Fruit fly (Drosophila melanogaster): ENCODE results near the gene Adk2.

The Adk2 gene

dm6 chr3L:13041292-13042067 is 19.0 kb upstream of the Adk2 start, which contains the start of gene RpS4 (continued):
- TF ChIP-seq Xrp1 (GFP tag; IDR thresholded peaks at IDR 0.05) (peak; percentile 36; the same call in 1 of the 2 replicates), Hey (tag; optimal IDR thresholded peaks at IDR 0.05) (peak; percentile 95), onecut (GFP tag; IDR thresholded peaks at IDR 0.05) (peak; percentile 94), CG7987 (GFP tag; optimal IDR thresholded peaks at IDR 0.05) (peak; percentile 99), ase (GFP tag; IDR thresholded peaks at IDR 0.05) (peak; percentile 83), gfzf (GFP tag; optimal IDR thresholded peaks at IDR 0.05) (peak; percentile 92), BtbVII (GFP tag; optimal IDR thresholded peaks at IDR 0.05) (peak; percentile 95), CG2712 (tag; optimal IDR thresholded peaks at IDR 0.05) (peak; percentile 78), Tbp (GFP tag; optimal IDR thresholded peaks at IDR 0.05) (peak; percentile 70), Doc3 (GFP tag; IDR thresholded peaks at IDR 0.05; ENCODE audit: partially characterized antibody) (no peak), CG6765 (GFP tag; optimal IDR thresholded peaks at IDR 0.05) (peak; percentile 99), CG7372 (GFP tag; IDR thresholded peaks at IDR 0.05) (peak; percentile 73), CG4617 (GFP tag; optimal IDR thresholded peaks at IDR 0.05; ENCODE audit: borderline replicate concordance) (peak; percentile 68), knrl (GFP tag; IDR thresholded peaks at IDR 0.05; ENCODE audit: partially characterized antibody) (peak; percentile 46; the same call in 1 of the 3 replicates), CG11456 (GFP tag; IDR thresholded peaks at IDR 0.05) (peak; percentile 95), esg (GFP tag; conservative IDR thresholded peaks at IDR 0.05) (peak; percentile 40), TFAM (GFP tag; optimal IDR thresholded peaks at IDR 0.05) (peak; percentile 63), ci (GFP tag; IDR thresholded peaks at IDR 0.05) (peak; percentile 99), so (GFP tag; IDR thresholded peaks at IDR 0.05) (peak; percentile 68; the same call in 1 of the 3 replicates), CG11085 (GFP tag; IDR thresholded peaks at IDR 0.05) (peak; percentile 77), jumu (GFP tag; optimal IDR thresholded peaks at IDR 0.05) (peak; percentile 57), Dfd (GFP tag; optimal IDR thresholded peaks at IDR 0.05) (no peak), MESR4 (GFP tag; optimal IDR thresholded peaks at IDR 0.05) (peak; percentile 100), dm (GFP tag; optimal IDR thresholded peaks at IDR 0.05) (peak; percentile 98), row (GFP tag; IDR thresholded peaks at IDR 0.05) (peak; percentile 92), tgo (GFP tag; IDR thresholded peaks at IDR 0.05) (peak; percentile 78), stwl (tag; optimal IDR thresholded peaks at IDR 0.05) (peak; percentile 69), Dbx (GFP tag; IDR thresholded peaks at IDR 0.05) (peak; percentile 91), gce (GFP tag; IDR thresholded peaks at IDR 0.05) (peak; percentile 92), CG1832 (GFP tag; optimal IDR thresholded peaks at IDR 0.05) (no peak), Max (GFP tag; optimal IDR thresholded peaks at IDR 0.05) (peak; percentile 87), YL-1 (GFP tag; optimal IDR thresholded peaks at IDR 0.05) (peak; percentile 99), CG4707 (GFP tag; optimal IDR thresholded peaks at IDR 0.05) (peak; percentile 96), eyg (GFP tag; optimal IDR thresholded peaks at IDR 0.05) (peak; percentile 92), CG4854 (GFP tag; optimal IDR thresholded peaks at IDR 0.05) (peak; percentile 81), CG8359 (GFP tag; optimal IDR thresholded peaks at IDR 0.05; ENCODE audit: borderline replicate concordance) (peak; percentile 85), CG6654 (GFP tag; optimal IDR thresholded peaks at IDR 0.05) (peak; percentile 61), CG10321 (GFP tag; IDR thresholded peaks at IDR 0.05) (peak; percentile 69; the same call in 1 of the 2 replicates), D (optimal IDR thresholded peaks at IDR 0.05) (no peak), D (GFP tag; optimal IDR thresholded peaks at IDR 0.05) (peak; percentile 78), CG12104 (GFP tag; optimal IDR thresholded peaks at IDR 0.05) (peak; percentile 89), CG13624 (GFP tag; optimal IDR thresholded peaks at IDR 0.05) (peak; percentile 84), her (GFP tag; optimal IDR thresholded peaks at IDR 0.05) (peak; percentile 93), NC2α (GFP tag; optimal IDR thresholded peaks at IDR 0.05) (peak; percentile 61), phol (tag; optimal IDR thresholded peaks at IDR 0.05) (peak; percentile 72), Drgx (GFP tag; IDR thresholded peaks at IDR 0.05) (peak; percentile 49), CG15011 (GFP tag; optimal IDR thresholded peaks at IDR 0.05) (peak; percentile 87), Bdp1 (GFP tag; optimal IDR thresholded peaks at IDR 0.05) (peak; percentile 81), abd-A (tag; optimal IDR thresholded peaks at IDR 0.05) (peak; percentile 11), tup (GFP tag; optimal IDR thresholded peaks at IDR 0.05) (peak; percentile 28)
